Worm (Caenorhabditis elegans): Measurements from ENCODE around the gene agr-1.

Gene agr-1

ce11 chrII:6782738-6783163 lies 7.8 kb upstream of the agr-1 start (continued):
- TF ChIP-seq ztf-16 (tag; optimal IDR thresholded peaks at IDR 0.05) (no peak), ceh-24 (tag; optimal IDR thresholded peaks at IDR 0.05) (no peak), T23F11.4 (GFP tag; optimal IDR thresholded peaks at IDR 0.05) (no peak)

- TF ChIP-seq hlh-15 (tag; optimal IDR thresholded peaks at IDR 0.05) (no peak), sox-4 (tag; optimal IDR thresholded peaks at IDR 0.05) (no peak), pha-4 (tag; optimal IDR thresholded peaks at IDR 0.05) (no peak), ttx-3 (tag; optimal IDR thresholded peaks at IDR 0.05) (no peak), nhr-232 (tag; optimal IDR thresholded peaks at IDR 0.05) (no peak), rnt-1 (tag; optimal IDR thresholded peaks at IDR 0.05) (no peak), ceh-45 (GFP tag; IDR thresholded peaks at IDR 0.05) (no peak), ceh-14 (tag; optimal IDR thresholded peaks at IDR 0.05) (no peak), pqm-1 (tag; optimal IDR thresholded peaks at IDR 0.05) (no peak), hlh-6 (tag; optimal IDR thresholded peaks at IDR 0.05) (no peak), madf-2 (tag; optimal IDR thresholded peaks at IDR 0.05) (no peak), hlh-30 (tag; optimal IDR thresholded peaks at IDR 0.05; ENCODE audit: insufficient read depth) (no peak), ceh-2 (tag; optimal IDR thresholded peaks at IDR 0.05) (no peak), ceh-31 (tag; optimal IDR thresholded peaks at IDR 0.05) (no peak), ahr-1 (tag; optimal IDR thresholded peaks at IDR 0.05) (no peak), ceh-9 (tag; optimal IDR thresholded peaks at IDR 0.05) (no peak), zip-5 (tag; optimal IDR thresholded peaks at IDR 0.05) (no peak), unc-86 (tag; optimal IDR thresholded peaks at IDR 0.05) (no peak)
Measured at ce11 chrII:6781983-6782382, 7.0 kb upstream of the agr-1 start.

ce11 chrII:6781231-6781630 lies 6.3 kb upstream of the agr-1 start:
- TF ChIP-seq elt-2 (tag; optimal IDR thresholded peaks at IDR 0.05) (peak; percentile 64), dve-1 (tag; optimal IDR thresholded peaks at IDR 0.05) (no peak)

- no peak for TF ChIP-seq K09A11.1 (tag; optimal IDR thresholded peaks at IDR 0.05; ENCODE audit: insufficient read depth)
Measured at ce11 chrII:6779104-6779503, 4.1 kb upstream of the agr-1 start, which contains the start of gene T13C2.7. T13C2.7 (plus strand) TSS chrII:6779404.

- TF ChIP-seq rnt-1 (tag; optimal IDR thresholded peaks at IDR 0.05) = peak; percentile 33
- no peak for TF ChIP-seq hlh-30 (tag; optimal IDR thresholded peaks at IDR 0.05; ENCODE audit: insufficient read depth)
- no peak for TF ChIP-seq ceh-48 (tag; optimal IDR thresholded peaks at IDR 0.05)
- TF ChIP-seq fax-1 (tag; optimal IDR thresholded peaks at IDR 0.05) = no peak
- peak; percentile 4 for TF ChIP-seq nfya-1 (tag; optimal IDR thresholded peaks at IDR 0.05)
- peak; percentile 74 for TF ChIP-seq tbx-2 (tag; optimal IDR thresholded peaks at IDR 0.05)
- no peak for TF ChIP-seq sox-4 (tag; optimal IDR thresholded peaks at IDR 0.05)
- no peak for TF ChIP-seq madf-2 (tag; optimal IDR thresholded peaks at IDR 0.05)
- no peak for TF ChIP-seq npax-4 (tag; optimal IDR thresholded peaks at IDR 0.05)
- TF ChIP-seq hlh-6 (tag; optimal IDR thresholded peaks at IDR 0.05) = no peak
- no peak for TF ChIP-seq K09A11.1 (tag; optimal IDR thresholded peaks at IDR 0.05; ENCODE audit: insufficient read depth)
- TF ChIP-seq ref-2 (tag; optimal IDR thresholded peaks at IDR 0.05) = peak; percentile 35
- peak; percentile 22 for TF ChIP-seq ceh-14 (tag; optimal IDR thresholded peaks at IDR 0.05)
- TF ChIP-seq T23F11.4 (GFP tag; optimal IDR thresholded peaks at IDR 0.05) = no peak
- TF ChIP-seq pat-9 (tag; optimal IDR thresholded peaks at IDR 0.05) = no peak
- TF ChIP-seq ceh-6 (GFP tag; optimal IDR thresholded peaks at IDR 0.05) = no peak
- TF ChIP-seq lim-6 (tag; optimal IDR thresholded peaks at IDR 0.05) = peak; percentile 14
- TF ChIP-seq gmeb-2 (tag; optimal IDR thresholded peaks at IDR 0.05) = no peak
- TF ChIP-seq pag-3 (tag; optimal IDR thresholded peaks at IDR 0.05; ENCODE audit: borderline replicate concordance) = no peak
- no peak for TF ChIP-seq fkh-10 (GFP tag; optimal IDR thresholded peaks at IDR 0.05)
- TF ChIP-seq nhr-11 (tag; optimal IDR thresholded peaks at IDR 0.05) = no peak
- peak; percentile 32 for TF ChIP-seq unc-42 (tag; optimal IDR thresholded peaks at IDR 0.05)
- TF ChIP-seq elt-2 (tag; optimal IDR thresholded peaks at IDR 0.05) = peak; percentile 39
- no peak for TF ChIP-seq ttx-3 (tag; optimal IDR thresholded peaks at IDR 0.05)
- peak; percentile 9 for TF ChIP-seq ceh-34 (tag; optimal IDR thresholded peaks at IDR 0.05)
- no peak for TF ChIP-seq pha-4 (tag; optimal IDR thresholded peaks at IDR 0.05)
- TF ChIP-seq ceh-24 (tag; optimal IDR thresholded peaks at IDR 0.05) = no peak
- peak; percentile 59 for TF ChIP-seq zip-5 (tag; optimal IDR thresholded peaks at IDR 0.05)
- peak; percentile 72 for TF ChIP-seq hlh-8 (tag; optimal IDR thresholded peaks at IDR 0.05)
- peak; percentile 88 for TF ChIP-seq ceh-31 (tag; optimal IDR thresholded peaks at IDR 0.05)
- peak; percentile 67 for TF ChIP-seq ets-4 (tag; optimal IDR thresholded peaks at IDR 0.05)
- TF ChIP-seq ceh-2 (tag; optimal IDR thresholded peaks at IDR 0.05) = peak; percentile 77
- TF ChIP-seq C08G9.2 (tag; optimal IDR thresholded peaks at IDR 0.05) = peak; percentile 83
- TF ChIP-seq dve-1 (tag; optimal IDR thresholded peaks at IDR 0.05) = no peak
Measured at ce11 chrII:6776418-6777034, 1.6 kb upstream of the agr-1 start, which contains the start of gene ssup-72. ssup-72 (plus strand) TSS chrII:6776598.
